Fruit fly (Drosophila melanogaster) whole organism, embryonic: ENCODE results near the gene CG5727.

Experiments used
- Blimp-1 ChIP-seq: fragments of 200-800 bp; sonication (Bioruptor generic); optimal IDR thresholded peaks from 3 replicates; lab custom pipeline; 2018; ENCODE audit warnings: missing biosample characterization, missing genetic modification characterization, mild to moderate bottlenecking, moderate library complexity, missing genetic modification reagents
- CG10321 ChIP-seq: fragments of 200-800 bp; sonication (Bioruptor generic); IDR thresholded peaks from 2 replicates; pipeline ENCODE4 v1.3.6; 2022; ENCODE audit warnings: missing biosample characterization, missing genetic modification characterization
- CG10543 ChIP-seq: fragments of 200-800 bp; sonication (Bioruptor generic); optimal IDR thresholded peaks from 3 replicates; lab custom pipeline; 2017; ENCODE audit warnings: missing biosample characterization, mild to moderate bottlenecking, missing genetic modification characterization, moderate library complexity
- CG11085 ChIP-seq: fragments of 200-800 bp; sonication (Bioruptor generic); IDR thresholded peaks from 2 replicates; pipeline ENCODE4 v1.3.6; 2022; ENCODE audit warnings: missing biosample characterization, missing genetic modification characterization
- CG11723 ChIP-seq: fragments of 200-800 bp; sonication (Bioruptor generic); optimal IDR thresholded peaks from 2 replicates; lab custom pipeline; 2017; ENCODE audit warnings: missing biosample characterization, mild to moderate bottlenecking, missing genetic modification characterization
- CG1233 ChIP-seq: fragments of 200-800 bp; sonication (Bioruptor generic); optimal IDR thresholded peaks from 4 replicates; lab custom pipeline; 2018; ENCODE audit warnings: missing biosample characterization, mild to moderate bottlenecking, missing genetic modification characterization
- CG14014 ChIP-seq: fragments of 200-800 bp; sonication (Bioruptor generic); IDR thresholded peaks from 2 replicates; pipeline ENCODE4 v1.3.6; 2022; ENCODE audit warnings: missing biosample characterization, missing genetic modification characterization
- CG1603 ChIP-seq: fragments of 200-800 bp; sonication (Bioruptor generic); optimal IDR thresholded peaks from 2 replicates; lab custom pipeline; 2019; ENCODE audit warnings: missing biosample characterization, mild to moderate bottlenecking, missing genetic modification characterization, moderate library complexity
- CG17361 ChIP-seq: fragments of 200-800 bp; sonication (Bioruptor generic); IDR thresholded peaks from 3 replicates; pipeline ENCODE4 v1.3.6; 2022; ENCODE audit warnings: missing biosample characterization, missing genetic modification characterization
- CG17912 ChIP-seq: fragments of 200-800 bp; sonication (Bioruptor generic); optimal IDR thresholded peaks from 2 replicates; lab custom pipeline; 2018; ENCODE audit warnings: missing biosample characterization, mild to moderate bottlenecking, missing genetic modification characterization
- CG1792 ChIP-seq: fragments of 200-800 bp; sonication (Bioruptor generic); optimal IDR thresholded peaks from 2 replicates; lab custom pipeline; 2016; ENCODE audit warnings: missing biosample characterization, missing genetic modification characterization
- CG18262 ChIP-seq: fragments of 200-800 bp; optimal IDR thresholded peaks from 3 replicates; lab custom pipeline; 2019; ENCODE audit warnings: missing biosample characterization, mild to moderate bottlenecking, missing genetic modification characterization, moderate library complexity
- CG2678 ChIP-seq: fragments of 200-800 bp; sonication (Bioruptor generic); optimal IDR thresholded peaks from 3 replicates; lab custom pipeline; 2019; ENCODE audit warnings: missing biosample characterization, mild to moderate bottlenecking, missing genetic modification characterization, moderate library complexity
- CG31365 ChIP-seq: fragments of 200-800 bp; sonication (Bioruptor generic); optimal IDR thresholded peaks from 2 replicates; lab custom pipeline; 2018; ENCODE audit warnings: missing biosample characterization, mild to moderate bottlenecking, missing genetic modification characterization
- CG32532 ChIP-seq: fragments of 200-800 bp; sonication (Bioruptor generic); IDR thresholded peaks from 2 replicates; pipeline ENCODE4 v1.3.6; 2022; ENCODE audit warnings: missing biosample characterization, missing genetic modification characterization
- CG4360 ChIP-seq: fragments of 200-800 bp; sonication (Bioruptor generic); IDR thresholded peaks from 2 replicates; pipeline ENCODE4 v1.3.6; 2022; ENCODE audit warnings: missing biosample characterization, missing genetic modification characterization
- CG4617 ChIP-seq: fragments of 200-800 bp; sonication (Bioruptor generic); optimal IDR thresholded peaks from 3 replicates; lab custom pipeline; 2016; ENCODE audit warnings: missing biosample characterization, missing genetic modification characterization, borderline replicate concordance
- CG8290 ChIP-seq, 3 experiments: fragments of 200-800 bp; sonication (Bioruptor generic); optimal IDR thresholded peaks; 2 replicates each; lab custom pipeline; 2016 to 2019; ENCODE audit warnings: missing biosample characterization in 3 of 3, missing genetic modification characterization in 3 of 3, mild to moderate bottlenecking in 2 of 3, moderate library complexity in 1 of 3
- D19B ChIP-seq: fragments of 200-800 bp; sonication (Bioruptor generic); optimal IDR thresholded peaks from 2 replicates; lab custom pipeline; 2017; ENCODE audit warnings: missing biosample characterization, mild to moderate bottlenecking, missing genetic modification characterization
- Doc3 ChIP-seq: fragments of 200-800 bp; sonication (Bioruptor generic); IDR thresholded peaks from 3 replicates; pipeline ENCODE4 v1.3.6; 2022; ENCODE audit warnings: missing biosample characterization, missing genetic modification characterization; ENCODE audit not compliant: partially characterized antibody
- MBD-R2 ChIP-seq: fragments of 200-800 bp; sonication (Bioruptor generic); IDR thresholded peaks from 2 replicates; pipeline ENCODE4 v1.3.6; 2022; ENCODE audit warnings: missing biosample characterization, missing genetic modification characterization
- MESR4 ChIP-seq: fragments of 200-800 bp; sonication (Bioruptor generic); optimal IDR thresholded peaks from 2 replicates; lab custom pipeline; 2018; ENCODE audit warnings: missing biosample characterization, mild to moderate bottlenecking, missing genetic modification characterization, moderate library complexity
- Med ChIP-seq: fragments of 200-800 bp; sonication (Bioruptor generic); peaks from one replicate; lab custom pipeline; 2016; ENCODE audit warnings: missing biosample characterization, missing genetic modification characterization, mild to moderate bottlenecking, inconsistent platforms, moderate library complexity
- Mrtf ChIP-seq: fragments of 200-800 bp; sonication (Bioruptor generic); IDR thresholded peaks from 3 replicates; pipeline ENCODE4 v1.3.6; 2022; ENCODE audit warnings: missing biosample characterization, missing genetic modification characterization
- Oaz ChIP-seq: fragments of 200-800 bp; sonication (Bioruptor generic); IDR thresholded peaks from 2 replicates; pipeline ENCODE4 v1.3.6; 2022; ENCODE audit warnings: missing biosample characterization, missing genetic modification characterization
- Pdp1 ChIP-seq, 2 experiments: fragments of 200-800 bp; sonication (Bioruptor generic); optimal IDR thresholded peaks; 3 replicates each; lab custom pipeline; 2016; ENCODE audit warnings: missing biosample characterization in 2 of 2, missing genetic modification characterization in 2 of 2, mild to moderate bottlenecking in 1 of 2, moderate library complexity in 1 of 2
- Sox100B ChIP-seq: fragments of 200-800 bp; sonication (Bioruptor generic); optimal IDR thresholded peaks from 3 replicates; lab custom pipeline; 2018; ENCODE audit warnings: missing biosample characterization, mild to moderate bottlenecking, missing genetic modification characterization
- Ssrp ChIP-seq: fragments of 200-800 bp; sonication (Bioruptor generic); optimal IDR thresholded peaks from 2 replicates; lab custom pipeline; 2018; ENCODE audit warnings: missing biosample characterization, mild to moderate bottlenecking, missing genetic modification characterization, moderate library complexity
- YL-1 ChIP-seq: fragments of 200-800 bp; sonication (Bioruptor generic); optimal IDR thresholded peaks from 3 replicates; lab custom pipeline; 2017; ENCODE audit warnings: missing biosample characterization, mild to moderate bottlenecking, missing genetic modification characterization
- crc ChIP-seq: fragments of 200-800 bp; sonication (Bioruptor generic); optimal IDR thresholded peaks from 2 replicates; lab custom pipeline; 2016; ENCODE audit warnings: missing biosample characterization, missing genetic modification characterization
- crp ChIP-seq, 2 experiments: fragments of 200-800 bp; sonication (Bioruptor generic); optimal IDR thresholded peaks; 2 replicates in 1 of 2; 3 replicates in 1 of 2; lab custom pipeline; 2017; ENCODE audit warnings: missing biosample characterization in 2 of 2, missing genetic modification characterization in 2 of 2, mild to moderate bottlenecking in 1 of 2, moderate library complexity in 1 of 2
- dmrt99B ChIP-seq: fragments of 200-800 bp; sonication (Bioruptor generic); optimal IDR thresholded peaks from 2 replicates; lab custom pipeline; 2018; ENCODE audit warnings: missing biosample characterization, mild to moderate bottlenecking, missing genetic modification characterization, moderate library complexity
- fd102C ChIP-seq: fragments of 200-800 bp; sonication (Bioruptor generic); optimal IDR thresholded peaks from 2 replicates; lab custom pipeline; 2018; ENCODE audit warnings: missing biosample characterization, mild to moderate bottlenecking, missing genetic modification characterization, moderate library complexity
- gcm2 ChIP-seq: fragments of 200-800 bp; sonication (Bioruptor generic); optimal IDR thresholded peaks from 2 replicates; lab custom pipeline; 2016; ENCODE audit warnings: missing biosample characterization, missing genetic modification characterization
- gfzf ChIP-seq: fragments of 200-800 bp; sonication (Bioruptor generic); optimal IDR thresholded peaks from 2 replicates; lab custom pipeline; 2016; ENCODE audit warnings: missing biosample characterization, mild to moderate bottlenecking, missing genetic modification characterization, moderate library complexity
- h ChIP-seq: fragments of >200 bp; optimal IDR thresholded peaks from 2 replicates; lab custom pipeline; 2017
- jumu ChIP-seq: fragments of 200-800 bp; sonication (Bioruptor generic); optimal IDR thresholded peaks from 3 replicates; lab custom pipeline; 2016; ENCODE audit warnings: missing biosample characterization, missing genetic modification characterization
- ken ChIP-seq: fragments of 200-800 bp; sonication (Bioruptor generic); IDR thresholded peaks from 3 replicates; pipeline ENCODE4 v1.3.6; 2022; ENCODE audit warnings: missing biosample characterization, missing genetic modification characterization
- pfk ChIP-seq: fragments of 200-800 bp; sonication (Bioruptor generic); optimal IDR thresholded peaks from 2 replicates; lab custom pipeline; 2018; ENCODE audit warnings: missing biosample characterization, mild to moderate bottlenecking, missing genetic modification characterization, moderate library complexity
- ro ChIP-seq: fragments of 200-800 bp; sonication (Bioruptor generic); IDR thresholded peaks from 2 replicates; pipeline ENCODE4 v1.3.6; 2022; ENCODE audit warnings: missing biosample characterization, missing genetic modification characterization
- row ChIP-seq: fragments of 200-800 bp; sonication (Bioruptor generic); IDR thresholded peaks from 3 replicates; pipeline ENCODE4 v1.3.6; 2022; ENCODE audit warnings: missing biosample characterization, missing genetic modification characterization
- sc ChIP-seq, 3 experiments: fragments of >200 bp in 2 of 3; fragments of 200-800 bp in 1 of 3; sonication (Bioruptor generic) in 1 of 3; optimal IDR thresholded peaks; 2 replicates in 2 of 3; 3 replicates in 1 of 3; lab custom pipeline; 2017; ENCODE audit warnings: mild to moderate bottlenecking in 1 of 3, missing biosample characterization in 1 of 3, missing genetic modification characterization in 1 of 3, missing genetic modification reagents in 1 of 3
- sens ChIP-seq: fragments of 200-800 bp; sonication (Bioruptor generic); peaks from one replicate; lab custom pipeline; 2016; ENCODE audit warnings: missing biosample characterization, missing genetic modification characterization
- sob ChIP-seq: fragments of 200-800 bp; sonication (Bioruptor generic); IDR thresholded peaks from 2 replicates; pipeline ENCODE4 v1.3.6; 2022; ENCODE audit warnings: missing biosample characterization, missing genetic modification characterization
- ssp ChIP-seq: fragments of 200-800 bp; sonication (Bioruptor generic); IDR thresholded peaks from 2 replicates; pipeline ENCODE4 v1.3.6; 2022; ENCODE audit warnings: missing biosample characterization, missing genetic modification characterization
- yki ChIP-seq: fragments of >200 bp; optimal IDR thresholded peaks from 3 replicates; lab custom pipeline; 2018
- zf30C ChIP-seq: fragments of 200-800 bp; sonication (Bioruptor generic); optimal IDR thresholded peaks from 3 replicates; lab custom pipeline; 2018; ENCODE audit warnings: missing biosample characterization, mild to moderate bottlenecking, missing genetic modification characterization
- zfh2 ChIP-seq: fragments of 200-800 bp; sonication (Bioruptor generic); optimal IDR thresholded peaks from 2 replicates; lab custom pipeline; 2016; ENCODE audit warnings: missing biosample characterization, missing genetic modification characterization

The CG5727 gene

dm6 chr2L:10238726-10239652 is 28.5 kb upstream of the CG5727 start, which contains the start of gene me31B:
me31B (plus strand) TSS chr2L:10239341.
- TF ChIP-seq Blimp-1 (GFP tag; lab: Kevin White, UChicago) (no peak), ssp (GFP tag; lab: Robert Waterston, UW) (peak; percentile 88), MBD-R2 (GFP tag; lab: Robert Waterston, UW) (0 out of 2 replicates have a peak, but pooled peaks have one; percentile 12), CG2678 (no peak), gfzf (GFP tag; lab: Kevin White, UChicago) (peak; percentile 40), CG1233 (peak; percentile 17), Oaz (GFP tag; lab: Robert Waterston, UW) (no peak), Mrtf (GFP tag; lab: Robert Waterston, UW) (no peak), CG11723 (GFP tag; lab: Kevin White, UChicago) (peak; percentile 97), CG14014 (GFP tag; lab: Robert Waterston, UW) (no peak), CG18262 (peak; percentile 15), sob (GFP tag; lab: Robert Waterston, UW) (no peak), ken (GFP tag; lab: Robert Waterston, UW) (no peak), CG17912 (GFP tag; lab: Kevin White, UChicago) (peak; percentile 6), CG31365 (tag; lab: Kevin White, UChicago) (no peak), yki (lab: Kevin White, UChicago) (no peak), pfk (GFP tag; lab: Kevin White, UChicago) (peak; percentile 90), Med (GFP tag; lab: Kevin White, UChicago) (peak; percentile 27), CG4360 (GFP tag; lab: Robert Waterston, UW) (no peak), CG10321 (no peak), dmrt99B (tag; lab: Kevin White, UChicago) (no peak), YL-1 (peak; percentile 12), h (lab: Kevin White, UChicago) (no peak), CG8290 (GFP tag; optimal IDR thresholded peaks at IDR 0.05; lab: Kevin White, UChicago) (no peak), CG8290 (tag; optimal IDR thresholded peaks at IDR 0.05; lab: Kevin White, UChicago) (peak in 1 of 2 experiments; percentile 41), crp (GFP tag; optimal IDR thresholded peaks at IDR 0.05; lab: Kevin White, UChicago) (peak in 1 of 2 experiments; percentile 35), MESR4 (GFP tag; lab: Kevin White, UChicago) (peak; percentile 74), Doc3 (GFP tag; lab: Robert Waterston, UW) (no peak), CG1792 (GFP tag; lab: Kevin White, UChicago) (no peak), sens (GFP tag; lab: Kevin White, UChicago) (peak; percentile 9), fd102C (GFP tag; lab: Kevin White, UChicago) (no peak), row (GFP tag; lab: Robert Waterston, UW) (peak; percentile 75; the same call in 2 of the 3 replicates), zfh2 (GFP tag; lab: Kevin White, UChicago) (no peak), CG11085 (no peak), D19B (GFP tag; lab: Kevin White, UChicago) (no peak), CG4617 (peak; percentile 73), Pdp1 (GFP tag; optimal IDR thresholded peaks at IDR 0.05; lab: Kevin White, UChicago) (peak in 1 of 2 experiments; percentile 15), zf30C (GFP tag; lab: Kevin White, UChicago) (no peak), CG1603 (tag; lab: Kevin White, UChicago) (peak; percentile 99), Sox100B (peak; percentile 25), crc (no peak), sc (optimal IDR thresholded peaks at IDR 0.05; lab: Kevin White, UChicago) (no peak), sc (GFP tag; optimal IDR thresholded peaks at IDR 0.05; lab: Kevin White, UChicago) (no peak), jumu (no peak), ro (GFP tag; lab: Robert Waterston, UW) (no peak), gcm2 (GFP tag; lab: Kevin White, UChicago) (no peak), CG17361 (GFP tag; lab: Robert Waterston, UW) (peak; percentile 70; the same call in 1 of the 3 replicates), CG10543 (GFP tag; lab: Kevin White, UChicago) (no peak), CG32532 (GFP tag; lab: Robert Waterston, UW) (no peak), Ssrp (tag; lab: Kevin White, UChicago) (peak; percentile 36)
